Worm (Caenorhabditis elegans): ENCODE data around the gene ttc-36.
"Not testable (repeated sequence)": the region's sequence is repeated elsewhere in the genome, so short reads cannot be mapped to it uniquely, and the experiment has no call there.

ttc-36 gene

DNA sequence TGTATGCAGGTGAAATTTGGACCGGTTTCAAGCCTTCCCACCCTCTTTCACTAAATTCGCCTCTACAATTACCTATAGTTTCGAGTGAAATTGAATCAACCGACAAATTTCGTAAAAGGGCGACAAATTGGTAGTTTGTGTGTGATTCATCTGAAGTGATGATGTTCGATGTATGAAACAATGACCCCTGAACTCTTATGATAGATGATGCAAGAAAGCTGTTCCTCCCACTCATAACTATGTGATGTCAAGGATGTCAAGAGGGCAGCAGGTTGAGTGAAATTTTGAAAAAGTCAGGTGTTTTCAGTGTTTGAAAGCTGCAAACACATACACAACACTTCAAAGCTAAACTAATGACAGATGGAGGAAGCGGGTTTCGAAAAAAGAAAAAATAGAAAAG is 17.5 kb upstream of the ttc-36 start:
- TF ChIP-seq unc-62 (GFP tag; optimal IDR thresholded peaks at IDR 0.05), result no peak

ce11 chrII:10014384-10014783 is 15.6 kb upstream of the ttc-36 start:
- TF ChIP-seq unc-62 (GFP tag; optimal IDR thresholded peaks at IDR 0.05), result no peak

- TF ChIP-seq unc-62 (GFP tag; optimal IDR thresholded peaks at IDR 0.05), result no peak
Measured at ce11 chrII:10016013-10016412, 14.0 kb upstream of the ttc-36 start, which contains the start of gene lec-2. lec-2 (minus strand) TSS chrII:10016183.

DNA sequence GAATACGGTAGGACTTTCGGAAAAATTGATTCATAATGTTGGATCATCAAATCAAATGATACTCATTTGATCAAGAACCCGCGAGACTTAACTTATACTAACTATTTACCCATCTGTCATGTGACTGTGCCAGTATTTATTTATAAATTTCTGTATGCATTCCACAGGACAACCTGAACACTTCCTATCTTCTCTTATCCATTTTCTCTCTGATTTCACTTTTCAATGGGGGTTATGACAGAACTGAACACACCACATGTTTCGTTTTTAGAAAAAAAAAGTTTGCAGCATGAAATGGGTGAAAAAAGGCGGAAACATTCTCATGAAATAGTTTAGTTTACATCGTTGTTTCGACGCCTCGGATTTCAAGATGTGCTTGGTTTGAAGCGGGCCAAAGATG is 12.5 kb upstream of the ttc-36 start:
- no peak for TF ChIP-seq unc-62 (GFP tag; optimal IDR thresholded peaks at IDR 0.05)

ce11 chrII:10019669-10020068 is 10.3 kb upstream of the ttc-36 start:
- TF ChIP-seq unc-62 (GFP tag; optimal IDR thresholded peaks at IDR 0.05), result no peak

ce11 chrII:10021749-10022148 is 8.2 kb upstream of the ttc-36 start:
- TF ChIP-seq unc-62 (GFP tag; optimal IDR thresholded peaks at IDR 0.05), result no peak

ce11 chrII:10025059-10025458 is 4.9 kb upstream of the ttc-36 start:
- no peak for TF ChIP-seq unc-62 (GFP tag; optimal IDR thresholded peaks at IDR 0.05)

DNA sequence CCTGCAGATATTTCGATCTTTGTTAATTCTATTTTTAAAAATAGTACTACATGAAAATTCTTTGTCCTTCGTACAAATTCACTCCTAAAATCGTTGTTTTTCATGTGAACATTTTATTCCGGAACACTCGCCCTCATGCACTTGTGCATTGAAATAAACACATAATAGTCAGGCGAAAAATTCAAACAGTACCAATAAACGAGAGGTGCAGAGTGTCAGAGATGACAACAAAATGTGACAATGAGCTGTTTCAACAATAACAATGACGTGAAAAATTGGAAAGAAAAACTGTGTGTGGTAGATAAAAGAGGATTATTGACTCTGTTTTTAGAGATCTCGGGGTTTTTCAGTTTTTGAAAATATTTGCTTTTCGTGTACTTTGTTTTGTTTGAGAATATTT is 1.8 kb upstream of the ttc-36 start, which contains the start of gene F52H3.6:
Gene F52H3.6, minus strand, starts transcription at position 228 of the 400 bp plus-strand sequence.
- no peak for TF ChIP-seq unc-62 (GFP tag; optimal IDR thresholded peaks at IDR 0.05)

DNA sequence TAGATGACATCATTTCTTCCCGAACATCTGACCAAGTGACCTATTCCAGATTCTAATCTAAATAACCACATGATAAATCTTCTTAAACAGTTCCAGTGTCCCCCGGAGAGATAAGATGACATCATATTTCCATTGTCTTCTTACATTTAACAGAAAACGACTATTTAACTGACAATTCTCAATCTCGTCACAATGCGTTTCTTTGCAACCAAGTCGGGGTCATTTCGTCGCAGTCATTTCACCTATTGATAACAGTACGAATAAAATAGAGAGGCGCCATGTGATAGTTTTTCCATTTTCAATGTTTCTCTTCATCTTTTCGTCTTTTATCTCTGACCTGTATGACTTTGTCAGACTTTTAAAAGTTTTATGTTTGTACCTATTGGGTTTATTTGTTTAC is 946 bp upstream of the ttc-36 start:
- no peak for TF ChIP-seq unc-62 (GFP tag; optimal IDR thresholded peaks at IDR 0.05)

DNA sequence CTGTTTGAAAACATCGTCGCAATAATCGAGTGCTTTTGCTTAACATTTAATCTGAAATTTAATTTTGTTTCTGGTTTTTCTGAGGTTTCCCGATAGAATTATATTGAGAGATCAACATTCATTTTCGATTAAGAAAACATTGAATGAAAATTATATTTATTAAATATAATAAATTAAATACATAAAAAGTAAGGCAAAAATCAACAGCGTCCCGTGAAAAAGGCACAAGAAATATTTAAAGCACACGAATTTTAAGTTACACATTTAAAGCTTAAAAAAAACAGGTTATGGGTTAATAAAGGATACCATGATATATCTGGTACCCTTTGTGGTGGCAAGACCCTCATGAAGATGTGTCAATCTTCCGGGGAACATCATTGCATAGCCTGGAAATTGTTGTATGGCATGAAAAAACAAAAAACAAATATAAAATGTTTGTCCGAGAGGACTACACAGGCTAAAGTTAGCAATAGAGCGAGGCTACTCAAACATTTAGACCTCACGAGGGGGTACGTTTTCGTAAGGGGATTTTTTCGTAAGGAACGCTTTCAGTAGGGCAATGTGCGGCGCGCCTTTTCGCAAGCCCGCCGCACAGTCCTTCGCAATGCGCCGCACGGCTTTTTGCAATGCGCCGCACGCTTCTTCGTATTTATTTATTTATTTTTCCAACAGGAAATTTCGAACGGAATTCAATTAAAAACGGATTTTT is 3.3 kb downstream of the ttc-36 start, which contains the start of gene mtcu-2:
Gene mtcu-2, minus strand, starts transcription at position 51 of the 709 bp plus-strand sequence.
- not testable (repeated sequence) for TF ChIP-seq unc-62 (GFP tag; optimal IDR thresholded peaks at IDR 0.05)

ce11 chrII:10035425-10035824 is 5.4 kb downstream of the ttc-36 start:
- TF ChIP-seq unc-62 (GFP tag; optimal IDR thresholded peaks at IDR 0.05), result no peak

- no peak for TF ChIP-seq unc-62 (GFP tag; optimal IDR thresholded peaks at IDR 0.05)
Measured at ce11 chrII:10039799-10040198, 9.8 kb downstream of the ttc-36 start, which contains the start of gene let-268. let-268 (minus strand) TSS chrII:10039980.

DNA sequence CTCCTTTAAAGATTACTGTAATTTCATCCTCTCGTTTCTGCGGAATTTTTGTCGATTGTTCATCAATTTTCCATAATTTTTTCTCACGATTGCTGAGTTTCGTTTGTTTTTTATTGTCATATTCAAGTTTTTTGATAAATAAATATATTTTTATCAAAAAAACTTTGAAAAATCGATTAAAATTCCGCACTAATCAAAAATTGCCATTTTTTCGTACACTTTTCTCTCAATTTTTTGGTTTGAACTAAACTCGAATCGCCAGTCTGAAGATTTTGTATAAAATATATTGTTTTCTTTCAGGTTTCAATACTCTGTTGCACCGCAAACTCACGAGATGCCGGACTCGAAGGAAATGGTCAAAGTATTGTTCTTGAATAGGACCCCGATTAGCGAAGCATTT is 10.8 kb downstream of the ttc-36 start, which contains the start of gene ogr-2:
Gene ogr-2, plus strand, starts transcription at position 301 of the 400 bp plus-strand sequence.
- no peak for TF ChIP-seq unc-62 (GFP tag; optimal IDR thresholded peaks at IDR 0.05)

ce11 chrII:10044961-10045360 is 15.0 kb downstream of the ttc-36 start, which contains the start of the genes F52H3.11 and bath-38:
F52H3.11 (minus strand) TSS chrII:10045163.
bath-38 (minus strand) TSS chrII:10045270.
- no peak for TF ChIP-seq unc-62 (GFP tag; optimal IDR thresholded peaks at IDR 0.05)

ce11 chrII:10045670-10046069 is 15.7 kb downstream of the ttc-36 start:
- no peak for TF ChIP-seq unc-62 (GFP tag; optimal IDR thresholded peaks at IDR 0.05)

DNA sequence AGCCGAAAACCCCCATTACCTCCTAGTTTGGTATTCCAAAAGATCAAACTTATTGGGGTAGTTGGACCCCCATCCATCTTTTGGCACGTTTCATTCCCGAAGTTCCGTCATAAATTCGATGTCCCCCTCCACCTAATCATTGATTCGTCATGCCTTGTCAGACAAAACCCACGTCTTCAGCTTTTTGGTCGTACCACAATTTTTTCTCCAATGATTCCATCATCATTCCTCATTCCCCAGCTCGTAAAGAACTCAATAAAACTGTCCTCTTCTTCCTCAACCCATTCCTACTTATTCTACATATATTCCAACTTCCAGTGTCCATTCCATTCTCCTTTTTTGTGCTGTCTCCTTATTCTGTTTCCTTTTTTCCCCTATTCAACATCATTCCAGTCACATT is 18.6 kb downstream of the ttc-36 start, which contains the start of gene flp-4:
Gene flp-4, plus strand, starts transcription at position 301 of the 400 bp plus-strand sequence.
- TF ChIP-seq unc-62 (GFP tag; optimal IDR thresholded peaks at IDR 0.05), result no peak

ce11 chrII:10051485-10051884 is 21.5 kb downstream of the ttc-36 start:
- TF ChIP-seq unc-62 (GFP tag; optimal IDR thresholded peaks at IDR 0.05), result no peak
